Worm (Caenorhabditis elegans) whole organism, L1 larva: ENCODE measurements around the gene C24H12.6.

Source experiments
- F16B12.6 ChIP-seq: fragments of 150-350 bp; optimal IDR thresholded peaks from 2 replicates; lab custom pipeline; 2014; ENCODE audit warnings: missing biosample characterization, missing genetic modification characterization
- aha-1 ChIP-seq: fragments of 150-350 bp; optimal IDR thresholded peaks from 2 replicates; lab custom pipeline; 2014; ENCODE audit warnings: missing biosample characterization, missing genetic modification characterization
- ama-1 ChIP-seq: fragments of 150-350 bp; optimal IDR thresholded peaks from 2 replicates; lab custom pipeline; 2014
- ceh-63 ChIP-seq: fragments of 200-800 bp; sonication (Bioruptor generic); optimal IDR thresholded peaks from 2 replicates; lab custom pipeline; 2018; ENCODE audit warnings: mild to moderate bottlenecking, missing genetic modification characterization, missing compliant biosample characterization
- ceh-8 ChIP-seq: fragments of 200-800 bp; sonication (Bioruptor generic); optimal IDR thresholded peaks from 2 replicates; lab custom pipeline; 2018; ENCODE audit warnings: mild to moderate bottlenecking, missing genetic modification characterization, moderate library complexity, missing compliant biosample characterization
- ceh-82 ChIP-seq, 3 experiments: fragments of 150-350 bp in 1 of 3; sonication (generic microtip) in 2 of 3; optimal IDR thresholded peaks; 2 replicates each; lab custom pipeline; 2014 to 2017; ENCODE audit warnings: missing biosample characterization in 3 of 3, missing genetic modification characterization in 3 of 3
- dsc-1 ChIP-seq: sonication (generic microtip); optimal IDR thresholded peaks from 2 replicates; lab custom pipeline; 2016; ENCODE audit warnings: mild to moderate bottlenecking, missing genetic modification characterization, missing compliant biosample characterization
- fkh-4 ChIP-seq: sonication (generic microtip); optimal IDR thresholded peaks from 2 replicates; lab custom pipeline; 2016; ENCODE audit warnings: missing compliant biosample characterization, missing genetic modification characterization, borderline replicate concordance
- grh-1 ChIP-seq: fragments of 200-800 bp; sonication (Bioruptor generic); IDR thresholded peaks from 2 replicates; pipeline ENCODE4 v1.3.6; 2022; ENCODE audit warnings: missing genetic modification reagents, missing genetic modification characterization, missing compliant biosample characterization
- hpl-2 ChIP-seq: fragments of 150-350 bp; optimal IDR thresholded peaks from 2 replicates; lab custom pipeline; 2014; ENCODE audit warnings: missing biosample characterization, missing genetic modification reagents, missing genetic modification characterization
- irx-1 ChIP-seq: sonication (generic microtip); optimal IDR thresholded peaks from 2 replicates; lab custom pipeline; 2016; ENCODE audit warnings: missing genetic modification characterization, missing compliant biosample characterization
- lin-13 ChIP-seq: fragments of 150-350 bp; optimal IDR thresholded peaks from 2 replicates; lab custom pipeline; 2014; ENCODE audit warnings: missing biosample characterization, missing genetic modification reagents, missing genetic modification characterization
- lin-14 ChIP-seq: fragments of 200-800 bp; sonication (Bioruptor generic); optimal IDR thresholded peaks from 2 replicates; lab custom pipeline; 2018; ENCODE audit warnings: mild to moderate bottlenecking, missing genetic modification characterization, moderate library complexity, missing compliant biosample characterization
- lsy-2 ChIP-seq, 2 experiments: fragments of 150-350 bp; optimal IDR thresholded peaks; 2 replicates each; lab custom pipeline; 2014; ENCODE audit warnings: missing biosample characterization in 2 of 2, missing genetic modification characterization in 2 of 2
- mdl-1 ChIP-seq, 2 experiments: fragments of 150-350 bp; optimal IDR thresholded peaks; 2 replicates each; lab custom pipeline; 2014 to 2017; ENCODE audit warnings: missing biosample characterization in 2 of 2, missing genetic modification characterization in 2 of 2, inconsistent platforms in 1 of 2
- nhr-12 ChIP-seq: sonication (generic microtip); optimal IDR thresholded peaks from 2 replicates; lab custom pipeline; 2017; ENCODE audit warnings: missing biosample characterization, missing genetic modification characterization
- pag-3 ChIP-seq: sonication (generic microtip); optimal IDR thresholded peaks from 2 replicates; lab custom pipeline; 2017; ENCODE audit warnings: missing genetic modification characterization, mild to moderate bottlenecking, missing compliant biosample characterization, antibody characterized with exemption, borderline replicate concordance; ENCODE audit not compliant: insufficient read depth
- rnt-1 ChIP-seq: sonication (generic microtip); optimal IDR thresholded peaks from 2 replicates; lab custom pipeline; 2016; ENCODE audit warnings: mild to moderate bottlenecking, missing genetic modification characterization, moderate library complexity, missing compliant biosample characterization
- skn-1 ChIP-seq: fragments of 150-350 bp; optimal IDR thresholded peaks from 2 replicates; lab custom pipeline; 2014; ENCODE audit warnings: missing biosample characterization, missing genetic modification characterization
- ztf-4 ChIP-seq: fragments of 150-350 bp; optimal IDR thresholded peaks from 2 replicates; lab custom pipeline; 2014; ENCODE audit warnings: missing biosample characterization, missing genetic modification characterization

C24H12.6 gene

ce11 chrII:370394-370793 is 48.3 kb downstream of the C24H12.6 start:
- TF ChIP-seq lin-13 (GFP tag; lab: Kevin White, UChicago) (no peak), ztf-4 (no peak), mdl-1 (tag; optimal IDR thresholded peaks at IDR 0.05; lab: Kevin White, UChicago) (no peak), ceh-8 (GFP tag; lab: Kevin White, UChicago) (no peak), ceh-63 (GFP tag; lab: Kevin White, UChicago) (no peak), hpl-2 (GFP tag; lab: Kevin White, UChicago) (no peak), aha-1 (tag; lab: Kevin White, UChicago) (no peak), ama-1 (lab: Kevin White, UChicago) (no peak), rnt-1 (tag; lab: Kevin White, UChicago) (no peak), grh-1 (GFP tag; lab: Robert Waterston, UW) (no peak), irx-1 (tag; lab: Kevin White, UChicago) (no peak), lin-14 (GFP tag; lab: Kevin White, UChicago) (no peak), nhr-12 (no peak), pag-3 (tag; lab: Kevin White, UChicago) (no peak), lsy-2 (tag; optimal IDR thresholded peaks at IDR 0.05; lab: Kevin White, UChicago) (no peak), ceh-82 (tag; optimal IDR thresholded peaks at IDR 0.05; lab: Kevin White, UChicago) (no peak), skn-1 (tag; lab: Kevin White, UChicago) (no peak), fkh-4 (tag; lab: Kevin White, UChicago) (no peak)

ce11 chrII:367455-367854 is 51.2 kb downstream of the C24H12.6 start, which contains the start of gene ptr-3:
Gene ptr-3, minus strand, starts transcription at chrII:367555.
- no peak for TF ChIP-seq hpl-2 (GFP tag; lab: Kevin White, UChicago)
- TF ChIP-seq F16B12.6 (tag; lab: Kevin White, UChicago) = no peak
- no peak for TF ChIP-seq ceh-8 (GFP tag; lab: Kevin White, UChicago)
- no peak for TF ChIP-seq skn-1 (tag; lab: Kevin White, UChicago)
- no peak for TF ChIP-seq lin-13 (GFP tag; lab: Kevin White, UChicago)
- no peak for TF ChIP-seq dsc-1
